Worm (Caenorhabditis elegans) whole organism, young adult: ENCODE results near the gene F13B12.3.

ENCODE experiments used
- F33H1.4 ChIP-seq: fragments of 200-800 bp; sonication (Bioruptor generic); IDR thresholded peaks from 2 replicates; pipeline ENCODE4 v1.3.6; 2022; ENCODE audit warnings: missing genetic modification reagents, missing genetic modification characterization, missing compliant biosample characterization
- F37B4.10 ChIP-seq: fragments of 200-800 bp; sonication (Bioruptor generic); IDR thresholded peaks from 2 replicates; pipeline ENCODE4 v1.3.6; 2022; ENCODE audit warnings: missing genetic modification characterization, missing compliant biosample characterization
- athp-1 ChIP-seq: sonication (generic microtip); optimal IDR thresholded peaks from 2 replicates; lab custom pipeline; 2017; ENCODE audit warnings: mild to moderate bottlenecking, missing genetic modification characterization, missing compliant biosample characterization
- ccch-3 ChIP-seq: fragments of 200-800 bp; sonication (Bioruptor generic); optimal IDR thresholded peaks from 2 replicates; lab custom pipeline; 2018; ENCODE audit warnings: mild to moderate bottlenecking, missing genetic modification characterization, missing compliant biosample characterization
- ceh-79 ChIP-seq: sonication (generic microtip); optimal IDR thresholded peaks from 2 replicates; lab custom pipeline; 2017; ENCODE audit warnings: mild to moderate bottlenecking, missing genetic modification characterization, missing compliant biosample characterization
- fkh-3 ChIP-seq: sonication (generic microtip); optimal IDR thresholded peaks from 2 replicates; lab custom pipeline; 2016; ENCODE audit warnings: mild to moderate bottlenecking, missing genetic modification characterization, missing compliant biosample characterization
- lsl-1 ChIP-seq: fragments of 200-800 bp; sonication (Bioruptor generic); optimal IDR thresholded peaks from 2 replicates; lab custom pipeline; 2018; ENCODE audit warnings: mild to moderate bottlenecking, missing genetic modification characterization, moderate library complexity, missing compliant biosample characterization
- mcd-1 ChIP-seq: fragments of 200-800 bp; sonication (Bioruptor generic); IDR thresholded peaks from 2 replicates; pipeline ENCODE4 v1.3.6; 2022; ENCODE audit warnings: missing genetic modification reagents, missing genetic modification characterization, missing compliant biosample characterization
- snpc-4 ChIP-seq, 5 experiments: fragments of 150-350 bp in 1 of 5; sonication (generic microtip) in 4 of 5; optimal IDR thresholded peaks; 2 replicates each; lab custom pipeline; 2014 to 2018; ENCODE audit warnings: missing genetic modification characterization in 5 of 5, missing biosample characterization in 3 of 5, antibody characterized with exemption in 2 of 5, mild to moderate bottlenecking in 2 of 5, missing compliant biosample characterization in 2 of 5, missing genotype in 2 of 5, moderate library complexity in 2 of 5, missing genetic modification reagents in 1 of 5
- unc-130 ChIP-seq: sonication (generic microtip); optimal IDR thresholded peaks from 2 replicates; lab custom pipeline; 2016; ENCODE audit warnings: missing genetic modification reagents, missing genetic modification characterization, missing compliant biosample characterization

ce11 chrIV:10424535-10424934, 14.4 kb upstream of the F13B12.3 start, which contains the start of gene F13B12.1:
- TF ChIP-seq ceh-79 (tag; lab: Kevin White, UChicago) (no peak), mcd-1 (GFP tag; lab: Robert Waterston, UW) (no peak), lsl-1 (GFP tag; lab: Kevin White, UChicago) (no peak), snpc-4 (GFP tag; optimal IDR thresholded peaks at IDR 0.05; lab: Kevin White, UChicago) (no peak), snpc-4 (tag; optimal IDR thresholded peaks at IDR 0.05; lab: Kevin White, UChicago) (no peak), F33H1.4 (GFP tag; lab: Robert Waterston, UW) (no peak), F37B4.10 (no peak), fkh-3 (tag; lab: Kevin White, UChicago) (no peak), unc-130 (GFP tag; lab: Kevin White, UChicago) (no peak), athp-1 (tag; lab: Kevin White, UChicago) (no peak), ccch-3 (no peak)
